Comparison of ENCODE assay signal across 6 fruit fly cellular contexts in genomic region chr2L:6797408-6797807, dm6.
TF ChIP-seq lines count a peak whose summit lies in the region.

No protein-coding gene starts in this region.

- TF ChIP-seq CTCF in S2 (optimal IDR thresholded peaks at IDR 0.05; lab: Kevin White, UChicago), result peak; percentile 80 to 98
- TF ChIP-seq CTCF in whole organism, embryonic (GFP tag; optimal IDR thresholded peaks at IDR 0.05; lab: Kevin White, UChicago), result peak; percentile 99

TF ChIP-seq in whole organism, adult, 20 proteins besides CTCF, POLR2A, EP300 and RAD21 (continues in another document):
- TF ChIP-seq CG7045 (GFP tag; optimal IDR thresholded peaks at IDR 0.05; lab: Kevin White, UChicago) (no peak), kay (GFP tag; lab: Kevin White, UChicago; ENCODE audit: borderline replicate concordance) (no peak), CG14711 (tag; optimal IDR thresholded peaks at IDR 0.05; lab: Kevin White, UChicago) (no peak), Mnt (GFP tag; optimal IDR thresholded peaks at IDR 0.05; lab: Kevin White, UChicago) (no peak), CG7101 (tag; optimal IDR thresholded peaks at IDR 0.05; lab: Kevin White, UChicago) (peak; percentile 30), cic (GFP tag; optimal IDR thresholded peaks at IDR 0.05; lab: Kevin White, UChicago) (no peak), ovo (GFP tag; optimal IDR thresholded peaks at IDR 0.05; lab: Kevin White, UChicago) (peak; percentile 30), cnc (optimal IDR thresholded peaks at IDR 0.05; lab: Kevin White, UChicago) (no peak), toe (GFP tag; optimal IDR thresholded peaks at IDR 0.05; lab: Kevin White, UChicago) (peak; percentile 30), pad (GFP tag; optimal IDR thresholded peaks at IDR 0.05; lab: Kevin White, UChicago) (peak; percentile 19), CG33017 (tag; optimal IDR thresholded peaks at IDR 0.05; lab: Kevin White, UChicago) (no peak), Clk (GFP tag; optimal IDR thresholded peaks at IDR 0.05; lab: Kevin White, UChicago) (no peak), bab1 (GFP tag; optimal IDR thresholded peaks at IDR 0.05; lab: Kevin White, UChicago) (peak; percentile 16), CG1620 (GFP tag; optimal IDR thresholded peaks at IDR 0.05; lab: Kevin White, UChicago) (peak; percentile 56), CG12768 (GFP tag; optimal IDR thresholded peaks at IDR 0.05; lab: Kevin White, UChicago) (no peak), Hr96 (GFP tag; optimal IDR thresholded peaks at IDR 0.05; lab: Kevin White, UChicago) (no peak), Crg-1 (GFP tag; optimal IDR thresholded peaks at IDR 0.05; lab: Kevin White, UChicago) (no peak), CG11617 (GFP tag; optimal IDR thresholded peaks at IDR 0.05; lab: Kevin White, UChicago) (no peak), CG5204 (GFP tag; optimal IDR thresholded peaks at IDR 0.05; lab: Kevin White, UChicago) (no peak)

TF ChIP-seq in whole organism, embryonic, 481 proteins besides CTCF, POLR2A, EP300 and RAD21 (continues in another document):
- TF ChIP-seq CG10267 (tag; optimal IDR thresholded peaks at IDR 0.05; lab: Kevin White, UChicago), result peak; percentile 63
- TF ChIP-seq Atf3 (GFP tag; optimal IDR thresholded peaks at IDR 0.05; lab: Kevin White, UChicago), result no peak
- peak in 1 of 2 experiments; percentile 33 for TF ChIP-seq Hr51 (GFP tag; optimal IDR thresholded peaks at IDR 0.05; lab: Kevin White, UChicago)
- peak; percentile 32 for TF ChIP-seq sens (GFP tag; lab: Kevin White, UChicago)
- no peak for TF ChIP-seq CHES-1-like (GFP tag; optimal IDR thresholded peaks at IDR 0.05; lab: Kevin White, UChicago)
- peak; percentile 70; the same call in 1 of the 2 replicates for TF ChIP-seq vvl (GFP tag; IDR thresholded peaks at IDR 0.05; lab: Robert Waterston, UW)
- TF ChIP-seq CG9876 (GFP tag; optimal IDR thresholded peaks at IDR 0.05; lab: Kevin White, UChicago), result no peak
- no peak for TF ChIP-seq zfh2 (GFP tag; optimal IDR thresholded peaks at IDR 0.05; lab: Kevin White, UChicago)
- TF ChIP-seq CG6791 (GFP tag; IDR thresholded peaks at IDR 0.05; lab: Robert Waterston, UW; ENCODE audit: partially characterized antibody), result peak; percentile 71; the same call in 2 of the 3 replicates
- TF ChIP-seq fd96Cb (tag; optimal IDR thresholded peaks at IDR 0.05; lab: Kevin White, UChicago), result peak; percentile 1
- TF ChIP-seq dimm (GFP tag; IDR thresholded peaks at IDR 0.05; lab: Robert Waterston, UW), result no peak
- TF ChIP-seq CG32532 (GFP tag; IDR thresholded peaks at IDR 0.05; lab: Robert Waterston, UW), result peak; percentile 77
- no peak for TF ChIP-seq lab (GFP tag; optimal IDR thresholded peaks at IDR 0.05; lab: Kevin White, UChicago)
- no peak for TF ChIP-seq ham (GFP tag; IDR thresholded peaks at IDR 0.05; lab: Robert Waterston, UW)
- peak; percentile 57 for TF ChIP-seq BEAF-32 (GFP tag; optimal IDR thresholded peaks at IDR 0.05; lab: Kevin White, UChicago)
- TF ChIP-seq CG1603 (tag; optimal IDR thresholded peaks at IDR 0.05; lab: Kevin White, UChicago), result peak; percentile 52
- no peak for TF ChIP-seq CG3726 (GFP tag; IDR thresholded peaks at IDR 0.05; lab: Robert Waterston, UW)
- TF ChIP-seq CG42726 (GFP tag; IDR thresholded peaks at IDR 0.05; lab: Robert Waterston, UW; ENCODE audit: partially characterized antibody), result peak; percentile 76

TF ChIP-seq in whole organism, prepupa, 60 proteins besides CTCF, POLR2A, EP300 and RAD21 (continues in another document):
- TF ChIP-seq Hr4 (GFP tag; optimal IDR thresholded peaks at IDR 0.05; lab: Kevin White, UChicago) (no peak), Hr39 (GFP tag; optimal IDR thresholded peaks at IDR 0.05; lab: Kevin White, UChicago) (peak; percentile 43), CG6792 (GFP tag; optimal IDR thresholded peaks at IDR 0.05; lab: Kevin White, UChicago) (no peak), CG31627 (GFP tag; optimal IDR thresholded peaks at IDR 0.05; lab: Kevin White, UChicago) (peak; percentile 51), Eip93F (GFP tag; optimal IDR thresholded peaks at IDR 0.05; lab: Kevin White, UChicago) (no peak), Sox14 (GFP tag; optimal IDR thresholded peaks at IDR 0.05; lab: Kevin White, UChicago) (peak; percentile 38), CG10669 (GFP tag; optimal IDR thresholded peaks at IDR 0.05; lab: Kevin White, UChicago) (no peak), CG6854 (GFP tag; optimal IDR thresholded peaks at IDR 0.05; lab: Kevin White, UChicago) (no peak), fkh (GFP tag; optimal IDR thresholded peaks at IDR 0.05; lab: Kevin White, UChicago) (peak; percentile 12), CG32006 (GFP tag; optimal IDR thresholded peaks at IDR 0.05; lab: Kevin White, UChicago) (no peak), CG6808 (GFP tag; optimal IDR thresholded peaks at IDR 0.05; lab: Kevin White, UChicago) (no peak), spab (GFP tag; optimal IDR thresholded peaks at IDR 0.05; lab: Kevin White, UChicago) (no peak), Eip78C (GFP tag; lab: Kevin White, UChicago) (no peak), pdm3 (GFP tag; optimal IDR thresholded peaks at IDR 0.05; lab: Kevin White, UChicago) (peak; percentile 5), Smox (GFP tag; optimal IDR thresholded peaks at IDR 0.05; lab: Kevin White, UChicago) (peak; percentile 1), CG7368 (GFP tag; optimal IDR thresholded peaks at IDR 0.05; lab: Kevin White, UChicago) (no peak), CG34406 (GFP tag; optimal IDR thresholded peaks at IDR 0.05; lab: Kevin White, UChicago) (no peak), Sox15 (GFP tag; optimal IDR thresholded peaks at IDR 0.05; lab: Kevin White, UChicago) (no peak), OdsH (GFP tag; optimal IDR thresholded peaks at IDR 0.05; lab: Kevin White, UChicago) (no peak), cyc (GFP tag; optimal IDR thresholded peaks at IDR 0.05; lab: Kevin White, UChicago) (peak; percentile 21)

TF ChIP-seq in whole organism, pupa, 21 proteins besides CTCF, POLR2A, EP300 and RAD21:
- TF ChIP-seq fd96Ca (GFP tag; IDR thresholded peaks at IDR 0.05; lab: Robert Waterston, UW) (no peak), CG9948 (tag; optimal IDR thresholded peaks at IDR 0.05; lab: Kevin White, UChicago) (no peak), D1 (tag; optimal IDR thresholded peaks at IDR 0.05; lab: Kevin White, UChicago) (peak; percentile 27)
TF ChIP-seq in whole organism, pupa: peak in this region for 1.

TF ChIP-seq in whole organism, wandering third instar larva, 38 proteins besides CTCF, POLR2A, EP300 and RAD21:
- TF ChIP-seq jim (GFP tag; optimal IDR thresholded peaks at IDR 0.05; lab: Kevin White, UChicago), result no peak
- no peak for TF ChIP-seq dsf (GFP tag; optimal IDR thresholded peaks at IDR 0.05; lab: Kevin White, UChicago; ENCODE audit: borderline replicate concordance)
- TF ChIP-seq Myc (optimal IDR thresholded peaks at IDR 0.05; lab: Kevin White, UChicago), result peak; percentile 85
- TF ChIP-seq dmrt93B (GFP tag; optimal IDR thresholded peaks at IDR 0.05; lab: Kevin White, UChicago), result no peak
- no peak for TF ChIP-seq Rel (GFP tag; optimal IDR thresholded peaks at IDR 0.05; lab: Kevin White, UChicago)
- TF ChIP-seq Rel (tag; optimal IDR thresholded peaks at IDR 0.05; lab: Kevin White, UChicago), result no peak
- TF ChIP-seq sv (GFP tag; optimal IDR thresholded peaks at IDR 0.05; lab: Kevin White, UChicago), result peak; percentile 38
- no peak for TF ChIP-seq Vsx2 (GFP tag; optimal IDR thresholded peaks at IDR 0.05; lab: Kevin White, UChicago; ENCODE audit: partially characterized antibody)
- TF ChIP-seq Mio (GFP tag; optimal IDR thresholded peaks at IDR 0.05; lab: Kevin White, UChicago), result no peak
- peak; percentile 8 for TF ChIP-seq rgr (GFP tag; optimal IDR thresholded peaks at IDR 0.05; lab: Kevin White, UChicago)
- TF ChIP-seq GATAd (GFP tag; optimal IDR thresholded peaks at IDR 0.05; lab: Kevin White, UChicago), result no peak
- TF ChIP-seq Dfd (GFP tag; optimal IDR thresholded peaks at IDR 0.05; lab: Kevin White, UChicago), result no peak
- TF ChIP-seq Hr78 (GFP tag; optimal IDR thresholded peaks at IDR 0.05; lab: Kevin White, UChicago), result no peak
- TF ChIP-seq CG9705 (GFP tag; optimal IDR thresholded peaks at IDR 0.05; lab: Kevin White, UChicago), result no peak
- TF ChIP-seq foxo (GFP tag; optimal IDR thresholded peaks at IDR 0.05; lab: Kevin White, UChicago), result no peak
- peak; percentile 24 for TF ChIP-seq Hnf4 (GFP tag; optimal IDR thresholded peaks at IDR 0.05; lab: Kevin White, UChicago)
- TF ChIP-seq tai (GFP tag; optimal IDR thresholded peaks at IDR 0.05; lab: Kevin White, UChicago), result peak; percentile 19
- TF ChIP-seq dl (GFP tag; optimal IDR thresholded peaks at IDR 0.05; lab: Kevin White, UChicago; ENCODE audit: insufficient read depth in 1 of 2, partially characterized antibody in 2 of 2), result no peak
- TF ChIP-seq fru (GFP tag; optimal IDR thresholded peaks at IDR 0.05; lab: Kevin White, UChicago), result peak; percentile 10
- TF ChIP-seq Dif (GFP tag; optimal IDR thresholded peaks at IDR 0.05; lab: Kevin White, UChicago; ENCODE audit: partially characterized antibody), result no peak
- peak; percentile 18 for TF ChIP-seq HLH106 (tag; optimal IDR thresholded peaks at IDR 0.05; lab: Kevin White, UChicago)
- TF ChIP-seq lola (GFP tag; optimal IDR thresholded peaks at IDR 0.05; lab: Kevin White, UChicago), result no peak
- TF ChIP-seq usp (GFP tag; optimal IDR thresholded peaks at IDR 0.05; lab: Kevin White, UChicago), result no peak
- peak; percentile 2 for TF ChIP-seq ey (GFP tag; optimal IDR thresholded peaks at IDR 0.05; lab: Kevin White, UChicago)
- no peak for TF ChIP-seq CG32264 (GFP tag; optimal IDR thresholded peaks at IDR 0.05; lab: Kevin White, UChicago)
- TF ChIP-seq Abd-B (GFP tag; optimal IDR thresholded peaks at IDR 0.05; lab: Kevin White, UChicago), result no peak
- TF ChIP-seq Jra (GFP tag; optimal IDR thresholded peaks at IDR 0.05; lab: Kevin White, UChicago), result no peak
- peak; percentile 20 for TF ChIP-seq br (GFP tag; optimal IDR thresholded peaks at IDR 0.05; lab: Kevin White, UChicago)
- no peak for TF ChIP-seq N (GFP tag; optimal IDR thresholded peaks at IDR 0.05; lab: Kevin White, UChicago)
- TF ChIP-seq woc (GFP tag; optimal IDR thresholded peaks at IDR 0.05; lab: Kevin White, UChicago), result no peak
- peak; percentile 35 for TF ChIP-seq sage (GFP tag; optimal IDR thresholded peaks at IDR 0.05; lab: Kevin White, UChicago)
- TF ChIP-seq brk (GFP tag; optimal IDR thresholded peaks at IDR 0.05; lab: Kevin White, UChicago), result no peak
- TF ChIP-seq h (GFP tag; optimal IDR thresholded peaks at IDR 0.05; lab: Kevin White, UChicago), result peak; percentile 16
- peak; percentile 6 for TF ChIP-seq Hr83 (GFP tag; optimal IDR thresholded peaks at IDR 0.05; lab: Kevin White, UChicago; ENCODE audit: poor library complexity, severe bottlenecking)
- TF ChIP-seq CrebA (GFP tag; optimal IDR thresholded peaks at IDR 0.05; lab: Kevin White, UChicago; ENCODE audit: borderline replicate concordance), result no peak
